Worm (Caenorhabditis elegans) whole organism, mixed stage, embryonic: ENCODE results near the gene C32D5.12.

Experiments
- ces-1 ChIP-seq: fragments of 150-350 bp; optimal IDR thresholded peaks from 2 replicates; lab custom pipeline; 2014; ENCODE audit warnings: missing biosample characterization, missing genetic modification reagents, missing genetic modification characterization
- cnd-1 ChIP-seq: fragments of 200-800 bp; sonication (Bioruptor generic); optimal IDR thresholded peaks from 2 replicates; lab custom pipeline; 2018; ENCODE audit warnings: mild to moderate bottlenecking, missing genetic modification characterization, missing compliant biosample characterization
- drap-1 ChIP-seq: fragments of 200-800 bp; sonication (Bioruptor generic); optimal IDR thresholded peaks from 3 replicates; lab custom pipeline; 2018; ENCODE audit warnings: mild to moderate bottlenecking, missing genetic modification characterization, missing compliant biosample characterization
- elt-1 ChIP-seq: sonication (generic microtip); optimal IDR thresholded peaks from 2 replicates; lab custom pipeline; 2017; ENCODE audit warnings: missing genetic modification characterization, mild to moderate bottlenecking, missing compliant biosample characterization, antibody characterized with exemption, moderate library complexity, borderline replicate concordance; ENCODE audit not compliant: insufficient read depth
- elt-3 ChIP-seq: fragments of 150-350 bp; optimal IDR thresholded peaks from 2 replicates; lab custom pipeline; 2014; ENCODE audit warnings: missing biosample characterization, missing genetic modification characterization
- lin-13 ChIP-seq: fragments of 150-350 bp; optimal IDR thresholded peaks from 2 replicates; lab custom pipeline; 2014; ENCODE audit warnings: missing biosample characterization, missing genetic modification characterization
- lsy-2 ChIP-seq: fragments of 150-350 bp; optimal IDR thresholded peaks from 2 replicates; lab custom pipeline; 2014; ENCODE audit warnings: missing biosample characterization, missing genetic modification characterization
- nhr-28 ChIP-seq: fragments of 150-350 bp; optimal IDR thresholded peaks from 2 replicates; lab custom pipeline; 2014; ENCODE audit warnings: missing biosample characterization, missing genetic modification characterization
- sptf-1 ChIP-seq: sonication (generic microtip); optimal IDR thresholded peaks from 2 replicates; lab custom pipeline; 2017; ENCODE audit warnings: mild to moderate bottlenecking, missing genetic modification characterization, moderate library complexity, missing compliant biosample characterization
- unc-39 ChIP-seq: fragments of 150-350 bp; optimal IDR thresholded peaks from 2 replicates; lab custom pipeline; 2014; ENCODE audit warnings: missing biosample characterization, missing genetic modification characterization
- unc-62 ChIP-seq: fragments of 150-350 bp; optimal IDR thresholded peaks from 2 replicates; lab custom pipeline; 2014; ENCODE audit warnings: missing biosample characterization, missing genetic modification reagents, missing genetic modification characterization
- ztf-11 ChIP-seq: fragments of 150-350 bp; optimal IDR thresholded peaks from 2 replicates; lab custom pipeline; 2014; ENCODE audit warnings: missing biosample characterization, missing genetic modification characterization

ce11 chrII:6347341-6348118 lies 11.3 kb downstream of the C32D5.12 start, which contains the start of gene lgg-1:
- peak; percentile 35 for TF ChIP-seq sptf-1
- no peak for TF ChIP-seq lsy-2 (tag; lab: Kevin White, UChicago)
- TF ChIP-seq elt-1, result peak; percentile 73
- no peak for TF ChIP-seq cnd-1 (tag; lab: Kevin White, UChicago)
- no peak for TF ChIP-seq drap-1 (GFP tag; lab: Kevin White, UChicago)
- TF ChIP-seq lin-13, result peak; percentile 47
- TF ChIP-seq nhr-28 (tag; lab: Kevin White, UChicago), result no peak
- no peak for TF ChIP-seq elt-3 (tag; lab: Kevin White, UChicago)
- TF ChIP-seq unc-62 (GFP tag; lab: Kevin White, UChicago), result no peak
- no peak for TF ChIP-seq ztf-11 (tag; lab: Kevin White, UChicago)
- TF ChIP-seq ces-1 (GFP tag; lab: Kevin White, UChicago), result peak; percentile 31
- no peak for TF ChIP-seq unc-39 (tag; lab: Kevin White, UChicago)
